Fruit fly (Drosophila melanogaster): ENCODE measurements around the gene sesB.

Gene sesB

dm6 chrX:10808684-10809083 lies 21.9 kb upstream of the sesB start:
- TF ChIP-seq Crg-1 (GFP tag; optimal IDR thresholded peaks at IDR 0.05) = no peak

dm6 chrX:10806718-10807412 lies 20.1 kb upstream of the sesB start:
- TF ChIP-seq CG7045 (GFP tag; optimal IDR thresholded peaks at IDR 0.05) = no peak
- TF ChIP-seq Hr96 (GFP tag; optimal IDR thresholded peaks at IDR 0.05) = no peak
- peak; percentile 46 for TF ChIP-seq Mnt (GFP tag; optimal IDR thresholded peaks at IDR 0.05)
- TF ChIP-seq CG1620 (GFP tag; optimal IDR thresholded peaks at IDR 0.05) = no peak
- peak; percentile 11 for TF ChIP-seq CG7101 (tag; optimal IDR thresholded peaks at IDR 0.05)
- peak; percentile 47 for TF ChIP-seq ovo (GFP tag; optimal IDR thresholded peaks at IDR 0.05)
- no peak for TF ChIP-seq CG11617 (GFP tag; optimal IDR thresholded peaks at IDR 0.05)
- no peak for TF ChIP-seq cnc (optimal IDR thresholded peaks at IDR 0.05)
- peak; percentile 63 for TF ChIP-seq tj (GFP tag; optimal IDR thresholded peaks at IDR 0.05)
- TF ChIP-seq cic (GFP tag; optimal IDR thresholded peaks at IDR 0.05) = peak; percentile 49
- TF ChIP-seq pad (GFP tag; optimal IDR thresholded peaks at IDR 0.05) = peak; percentile 100
- TF ChIP-seq Crg-1 (GFP tag; optimal IDR thresholded peaks at IDR 0.05) = no peak
- TF ChIP-seq toe (GFP tag; optimal IDR thresholded peaks at IDR 0.05) = no peak
- no peak for TF ChIP-seq CG12768 (GFP tag; optimal IDR thresholded peaks at IDR 0.05)
- TF ChIP-seq bab1 (GFP tag; optimal IDR thresholded peaks at IDR 0.05) = peak; percentile 26
- peak; percentile 85 for TF ChIP-seq kay (GFP tag; ENCODE audit: borderline replicate concordance)
- no peak for TF ChIP-seq CG14711 (tag; optimal IDR thresholded peaks at IDR 0.05)
- no peak for TF ChIP-seq Clk (GFP tag; optimal IDR thresholded peaks at IDR 0.05)
- no peak for TF ChIP-seq CG5204 (GFP tag; optimal IDR thresholded peaks at IDR 0.05)
- TF ChIP-seq CG33017 (tag; optimal IDR thresholded peaks at IDR 0.05) = no peak

- TF ChIP-seq CG12768 (GFP tag; optimal IDR thresholded peaks at IDR 0.05) = no peak
- TF ChIP-seq cnc (optimal IDR thresholded peaks at IDR 0.05) = no peak
- TF ChIP-seq bab1 (GFP tag; optimal IDR thresholded peaks at IDR 0.05) = no peak
- TF ChIP-seq pad (GFP tag; optimal IDR thresholded peaks at IDR 0.05) = peak; percentile 82
- peak; percentile 88 for TF ChIP-seq CG14711 (tag; optimal IDR thresholded peaks at IDR 0.05)
- no peak for TF ChIP-seq Hr96 (GFP tag; optimal IDR thresholded peaks at IDR 0.05)
- no peak for TF ChIP-seq CG1620 (GFP tag; optimal IDR thresholded peaks at IDR 0.05)
- peak; percentile 76 for TF ChIP-seq kay (GFP tag; ENCODE audit: borderline replicate concordance)
- peak; percentile 74 for TF ChIP-seq Mnt (GFP tag; optimal IDR thresholded peaks at IDR 0.05)
- TF ChIP-seq CG5204 (GFP tag; optimal IDR thresholded peaks at IDR 0.05) = no peak
- no peak for TF ChIP-seq CG7101 (tag; optimal IDR thresholded peaks at IDR 0.05)
- TF ChIP-seq cic (GFP tag; optimal IDR thresholded peaks at IDR 0.05) = no peak
- no peak for TF ChIP-seq Clk (GFP tag; optimal IDR thresholded peaks at IDR 0.05)
- no peak for TF ChIP-seq CG11617 (GFP tag; optimal IDR thresholded peaks at IDR 0.05)
- TF ChIP-seq ovo (GFP tag; optimal IDR thresholded peaks at IDR 0.05) = peak; percentile 94
- peak; percentile 90 for TF ChIP-seq tj (GFP tag; optimal IDR thresholded peaks at IDR 0.05)
Observed at dm6 chrX:10805651-10806191, 19.0 kb upstream of the sesB start.

dm6 chrX:10804042-10804441 lies 17.3 kb upstream of the sesB start:
- no peak for TF ChIP-seq CG7045 (GFP tag; optimal IDR thresholded peaks at IDR 0.05)
- TF ChIP-seq kay (GFP tag; ENCODE audit: borderline replicate concordance) = no peak
- TF ChIP-seq CG11617 (GFP tag; optimal IDR thresholded peaks at IDR 0.05) = no peak
- TF ChIP-seq tj (GFP tag; optimal IDR thresholded peaks at IDR 0.05) = no peak
- no peak for TF ChIP-seq pad (GFP tag; optimal IDR thresholded peaks at IDR 0.05)
- no peak for TF ChIP-seq cic (GFP tag; optimal IDR thresholded peaks at IDR 0.05)

- TF ChIP-seq cnc (optimal IDR thresholded peaks at IDR 0.05) = no peak
- peak; percentile 67 for TF ChIP-seq CG33017 (tag; optimal IDR thresholded peaks at IDR 0.05)
- TF ChIP-seq kay (GFP tag; ENCODE audit: borderline replicate concordance) = peak; percentile 89
- TF ChIP-seq CG11617 (GFP tag; optimal IDR thresholded peaks at IDR 0.05) = peak; percentile 26
- TF ChIP-seq Hr96 (GFP tag; optimal IDR thresholded peaks at IDR 0.05) = no peak
- TF ChIP-seq pad (GFP tag; optimal IDR thresholded peaks at IDR 0.05) = no peak
- TF ChIP-seq tj (GFP tag; optimal IDR thresholded peaks at IDR 0.05) = no peak
- TF ChIP-seq CG7101 (tag; optimal IDR thresholded peaks at IDR 0.05) = peak; percentile 77
- TF ChIP-seq CG14711 (tag; optimal IDR thresholded peaks at IDR 0.05) = peak; percentile 75
- TF ChIP-seq CG7045 (GFP tag; optimal IDR thresholded peaks at IDR 0.05) = peak; percentile 22
- peak; percentile 5 for TF ChIP-seq CG12768 (GFP tag; optimal IDR thresholded peaks at IDR 0.05)
- TF ChIP-seq bab1 (GFP tag; optimal IDR thresholded peaks at IDR 0.05) = peak; percentile 18
Observed at dm6 chrX:10802457-10803378, 16.0 kb upstream of the sesB start.

- TF ChIP-seq CG11617 (GFP tag; optimal IDR thresholded peaks at IDR 0.05) = no peak
- TF ChIP-seq Hr96 (GFP tag; optimal IDR thresholded peaks at IDR 0.05) = no peak
- no peak for TF ChIP-seq bab1 (GFP tag; optimal IDR thresholded peaks at IDR 0.05)
- no peak for TF ChIP-seq toe (GFP tag; optimal IDR thresholded peaks at IDR 0.05)
- peak; percentile 78 for TF ChIP-seq ovo (GFP tag; optimal IDR thresholded peaks at IDR 0.05)
- no peak for TF ChIP-seq CG33017 (tag; optimal IDR thresholded peaks at IDR 0.05)
- TF ChIP-seq CG7101 (tag; optimal IDR thresholded peaks at IDR 0.05) = no peak
- peak; percentile 19 for TF ChIP-seq Mnt (GFP tag; optimal IDR thresholded peaks at IDR 0.05)
- TF ChIP-seq CG1620 (GFP tag; optimal IDR thresholded peaks at IDR 0.05) = no peak
- TF ChIP-seq CG12768 (GFP tag; optimal IDR thresholded peaks at IDR 0.05) = no peak
- no peak for TF ChIP-seq Clk (GFP tag; optimal IDR thresholded peaks at IDR 0.05)
- TF ChIP-seq cic (GFP tag; optimal IDR thresholded peaks at IDR 0.05) = peak; percentile 7
- TF ChIP-seq tj (GFP tag; optimal IDR thresholded peaks at IDR 0.05) = peak; percentile 99
- no peak for TF ChIP-seq CG14711 (tag; optimal IDR thresholded peaks at IDR 0.05)
- peak; percentile 6 for TF ChIP-seq kay (GFP tag; ENCODE audit: borderline replicate concordance)
- TF ChIP-seq Crg-1 (GFP tag; optimal IDR thresholded peaks at IDR 0.05) = no peak
- TF ChIP-seq pad (GFP tag; optimal IDR thresholded peaks at IDR 0.05) = no peak
- no peak for TF ChIP-seq CG7045 (GFP tag; optimal IDR thresholded peaks at IDR 0.05)
- TF ChIP-seq CG5204 (GFP tag; optimal IDR thresholded peaks at IDR 0.05) = no peak
- TF ChIP-seq cnc (optimal IDR thresholded peaks at IDR 0.05) = no peak
Observed at dm6 chrX:10801827-10802456, 15.2 kb upstream of the sesB start.
